In genomic region chrII:4769096-4769495, ce11 we compare ENCODE assay signal across 5 worm cellular contexts.
A peak's percentile ranks its signal among the peaks of the same experiment; 100 is the strongest.
TF ChIP-seq lines count a peak whose summit lies in the region.

No protein-coding gene starts in this region.

TF ChIP-seq in whole organism, L1 larva, 84 proteins besides CTCF, POLR2A, EP300 and RAD21 (continues in another document):
- TF ChIP-seq efl-3 (GFP tag; optimal IDR thresholded peaks at IDR 0.05; lab: Kevin White, UChicago) (no peak), snpc-4 (tag; optimal IDR thresholded peaks at IDR 0.05; lab: Kevin White, UChicago) (no peak), nhr-12 (tag; optimal IDR thresholded peaks at IDR 0.05; lab: Kevin White, UChicago) (no peak), fkh-4 (tag; optimal IDR thresholded peaks at IDR 0.05; lab: Kevin White, UChicago; ENCODE audit: borderline replicate concordance) (no peak), nhr-85 (tag; lab: Kevin White, UChicago) (peak; percentile 75), unc-98 (GFP tag; IDR thresholded peaks at IDR 0.05; lab: Robert Waterston, UW) (no peak), C34B4.2 (tag; optimal IDR thresholded peaks at IDR 0.05; lab: Kevin White, UChicago) (no peak), C04F5.9 (tag; optimal IDR thresholded peaks at IDR 0.05; lab: Kevin White, UChicago) (no peak), lin-13 (GFP tag; optimal IDR thresholded peaks at IDR 0.05; lab: Kevin White, UChicago) (no peak), lin-14 (GFP tag; optimal IDR thresholded peaks at IDR 0.05; lab: Kevin White, UChicago) (peak; percentile 30), C16A3.4 (tag; optimal IDR thresholded peaks at IDR 0.05; lab: Kevin White, UChicago) (peak; percentile 30), nhr-47 (tag; optimal IDR thresholded peaks at IDR 0.05; lab: Kevin White, UChicago) (no peak), tlp-1 (tag; optimal IDR thresholded peaks at IDR 0.05; lab: Kevin White, UChicago) (no peak), sup-37 (GFP tag; optimal IDR thresholded peaks at IDR 0.05; lab: Kevin White, UChicago) (no peak), elt-2 (tag; optimal IDR thresholded peaks at IDR 0.05; lab: Kevin White, UChicago) (peak; percentile 91), egl-13 (tag; optimal IDR thresholded peaks at IDR 0.05; lab: Kevin White, UChicago) (no peak), alr-1 (tag; optimal IDR thresholded peaks at IDR 0.05; lab: Kevin White, UChicago; ENCODE audit: borderline replicate concordance) (no peak), nhr-20 (tag; optimal IDR thresholded peaks at IDR 0.05; lab: Kevin White, UChicago) (peak; percentile 39), lin-35 (GFP tag; optimal IDR thresholded peaks at IDR 0.05; lab: Kevin White, UChicago) (peak in 1 of 2 experiments; percentile 42)

TF ChIP-seq in whole organism, L2 larva, 48 proteins besides CTCF, POLR2A, EP300 and RAD21:
- TF ChIP-seq sma-3 (GFP tag; optimal IDR thresholded peaks at IDR 0.05; lab: Kevin White, UChicago) (peak; percentile 45), elt-1 (tag; optimal IDR thresholded peaks at IDR 0.05; lab: Kevin White, UChicago) (no peak), mdl-1 (tag; optimal IDR thresholded peaks at IDR 0.05; lab: Kevin White, UChicago) (no peak), fos-1 (tag; optimal IDR thresholded peaks at IDR 0.05; lab: Kevin White, UChicago) (peak; percentile 5), nhr-25 (tag; optimal IDR thresholded peaks at IDR 0.05; lab: Kevin White, UChicago) (peak; percentile 53), sma-9 (GFP tag; optimal IDR thresholded peaks at IDR 0.05; lab: Kevin White, UChicago) (peak; percentile 2), sma-9 (tag; optimal IDR thresholded peaks at IDR 0.05; lab: Kevin White, UChicago) (no peak)

TF ChIP-seq in whole organism, L3 larva, 47 proteins besides CTCF, POLR2A, EP300 and RAD21:
- peak; percentile 59 for TF ChIP-seq nhr-25 (tag; optimal IDR thresholded peaks at IDR 0.05; lab: Kevin White, UChicago)
- TF ChIP-seq elt-1 (tag; optimal IDR thresholded peaks at IDR 0.05; lab: Kevin White, UChicago): no peak
- peak; percentile 46 for TF ChIP-seq pha-4 (tag; optimal IDR thresholded peaks at IDR 0.05; lab: Kevin White, UChicago)
- TF ChIP-seq hmg-11 (tag; optimal IDR thresholded peaks at IDR 0.05; lab: Kevin White, UChicago): no peak
- peak; percentile 39 for TF ChIP-seq jun-1 (tag; optimal IDR thresholded peaks at IDR 0.05; lab: Kevin White, UChicago)
- no peak for TF ChIP-seq ama-1 (optimal IDR thresholded peaks at IDR 0.05; lab: Kevin White, UChicago)
- TF ChIP-seq elt-2 (tag; optimal IDR thresholded peaks at IDR 0.05; lab: Kevin White, UChicago): peak; percentile 87
- no peak for TF ChIP-seq zag-1 (tag; optimal IDR thresholded peaks at IDR 0.05; lab: Kevin White, UChicago)
- TF ChIP-seq ztf-11 (tag; optimal IDR thresholded peaks at IDR 0.05; lab: Kevin White, UChicago): no peak
- peak; percentile 62 for TF ChIP-seq nhr-23 (tag; optimal IDR thresholded peaks at IDR 0.05; lab: Kevin White, UChicago)
TF ChIP-seq in whole organism, L3 larva: peak in this region for 5.

TF ChIP-seq in whole organism, L4 larva, 104 proteins besides CTCF, POLR2A, EP300 and RAD21:
- TF ChIP-seq dmd-6 (GFP tag; IDR thresholded peaks at IDR 0.05; lab: Robert Waterston, UW): peak; percentile 97
- no peak for TF ChIP-seq lim-7 (GFP tag; IDR thresholded peaks at IDR 0.05; lab: Robert Waterston, UW)
- TF ChIP-seq nhr-28 (tag; optimal IDR thresholded peaks at IDR 0.05; lab: Kevin White, UChicago): peak; percentile 79
- peak in 1 of 2 experiments; percentile 62 for TF ChIP-seq mdl-1 (tag; optimal IDR thresholded peaks at IDR 0.05; lab: Kevin White, UChicago)
- TF ChIP-seq cey-2 (tag; optimal IDR thresholded peaks at IDR 0.05; lab: Kevin White, UChicago; ENCODE audit: borderline replicate concordance, insufficient read depth): no peak
- TF ChIP-seq tra-1 (GFP tag; IDR thresholded peaks at IDR 0.05; lab: Robert Waterston, UW): peak; percentile 80; the same call in 1 of the 2 replicates
- peak; percentile 61 for TF ChIP-seq nhr-102 (tag; optimal IDR thresholded peaks at IDR 0.05; lab: Kevin White, UChicago)
- peak in 1 of 2 experiments; percentile 5 for TF ChIP-seq lsy-2 (tag; optimal IDR thresholded peaks at IDR 0.05; lab: Kevin White, UChicago)
- TF ChIP-seq hif-1 (tag; optimal IDR thresholded peaks at IDR 0.05; lab: Kevin White, UChicago): no peak
- TF ChIP-seq T20F7.1 (GFP tag; optimal IDR thresholded peaks at IDR 0.05; lab: Kevin White, UChicago): peak; percentile 42
- peak; percentile 84 for TF ChIP-seq dve-1 (tag; optimal IDR thresholded peaks at IDR 0.05; lab: Kevin White, UChicago; ENCODE audit: insufficient read depth)
- peak; percentile 91 for TF ChIP-seq php-3 (GFP tag; IDR thresholded peaks at IDR 0.05; lab: Robert Waterston, UW)
- TF ChIP-seq lin-1 (GFP tag; IDR thresholded peaks at IDR 0.05; lab: Robert Waterston, UW): peak; percentile 87
- peak; percentile 44 for TF ChIP-seq nhr-77 (tag; optimal IDR thresholded peaks at IDR 0.05; lab: Kevin White, UChicago)
- no peak for TF ChIP-seq pha-4 (GFP tag; IDR thresholded peaks at IDR 0.05; lab: Robert Waterston, UW)
- TF ChIP-seq pha-4 (tag; optimal IDR thresholded peaks at IDR 0.05; lab: Kevin White, UChicago): no peak
- TF ChIP-seq hlh-11 (tag; optimal IDR thresholded peaks at IDR 0.05; lab: Kevin White, UChicago): peak; percentile 73
- TF ChIP-seq daf-12 (tag; optimal IDR thresholded peaks at IDR 0.05; lab: Kevin White, UChicago): no peak
- TF ChIP-seq hlh-30 (tag; optimal IDR thresholded peaks at IDR 0.05; lab: Kevin White, UChicago; ENCODE audit: insufficient read depth): peak; percentile 59
- TF ChIP-seq ces-1 (GFP tag; optimal IDR thresholded peaks at IDR 0.05; lab: Kevin White, UChicago): no peak
- TF ChIP-seq daf-16 (GFP tag; optimal IDR thresholded peaks at IDR 0.05; lab: Kevin White, UChicago): peak in 1 of 2 experiments; percentile 53
- peak; percentile 96 for TF ChIP-seq daf-16 (tag; optimal IDR thresholded peaks at IDR 0.05; lab: Kevin White, UChicago)
- peak; percentile 25 for TF ChIP-seq nhr-48 (tag; optimal IDR thresholded peaks at IDR 0.05; lab: Kevin White, UChicago)

TF ChIP-seq in whole organism, young adult, 124 proteins besides CTCF, POLR2A, EP300 and RAD21 (continues in another document):
- TF ChIP-seq nhr-120 (GFP tag; IDR thresholded peaks at IDR 0.05; lab: Robert Waterston, UW): no peak
- TF ChIP-seq hsf-1 (GFP tag; IDR thresholded peaks at IDR 0.05; lab: Robert Waterston, UW): no peak
- no peak for TF ChIP-seq attf-5 (GFP tag; optimal IDR thresholded peaks at IDR 0.05; lab: Kevin White, UChicago)
- TF ChIP-seq tbp1 (GFP tag; optimal IDR thresholded peaks at IDR 0.05; lab: Kevin White, UChicago): peak; percentile 34
- no peak for TF ChIP-seq gei-17 (GFP tag; optimal IDR thresholded peaks at IDR 0.05; lab: Kevin White, UChicago)
- no peak for TF ChIP-seq cebp-1 (GFP tag; IDR thresholded peaks at IDR 0.05; lab: Robert Waterston, UW)
- no peak for TF ChIP-seq cebp-1 (tag; optimal IDR thresholded peaks at IDR 0.05; lab: Kevin White, UChicago)
- TF ChIP-seq D2030.7 (GFP tag; IDR thresholded peaks at IDR 0.05; lab: Robert Waterston, UW): no peak
- TF ChIP-seq xnd-1 (tag; optimal IDR thresholded peaks at IDR 0.05; lab: Kevin White, UChicago): no peak
- TF ChIP-seq nhr-80 (tag; optimal IDR thresholded peaks at IDR 0.05; lab: Kevin White, UChicago): peak; percentile 85
- no peak for TF ChIP-seq dpl-1 (GFP tag; optimal IDR thresholded peaks at IDR 0.05; lab: Kevin White, UChicago)
- TF ChIP-seq F22D6.2 (tag; optimal IDR thresholded peaks at IDR 0.05; lab: Kevin White, UChicago): no peak
- TF ChIP-seq B0035.1 (tag; optimal IDR thresholded peaks at IDR 0.05; lab: Kevin White, UChicago): no peak
- TF ChIP-seq T07F8.4 (tag; optimal IDR thresholded peaks at IDR 0.05; lab: Kevin White, UChicago): no peak
- TF ChIP-seq hlh-26 (GFP tag; conservative IDR thresholded peaks at IDR 0.05; lab: Robert Waterston, UW): no peak
- no peak for TF ChIP-seq him-1 (tag; optimal IDR thresholded peaks at IDR 0.05; lab: Kevin White, UChicago)
- TF ChIP-seq mxl-1 (tag; optimal IDR thresholded peaks at IDR 0.05; lab: Kevin White, UChicago): no peak
- no peak for TF ChIP-seq snpc-1.1 (tag; optimal IDR thresholded peaks at IDR 0.05; lab: Kevin White, UChicago; ENCODE audit: insufficient read depth)
- no peak for TF ChIP-seq let-526 (GFP tag; IDR thresholded peaks at IDR 0.05; lab: Robert Waterston, UW)
- no peak for TF ChIP-seq madf-3 (GFP tag; IDR thresholded peaks at IDR 0.05; lab: Robert Waterston, UW)
- no peak for TF ChIP-seq bed-2 (GFP tag; IDR thresholded peaks at IDR 0.05; lab: Robert Waterston, UW)
- TF ChIP-seq ztf-22 (GFP tag; optimal IDR thresholded peaks at IDR 0.05; lab: Kevin White, UChicago): peak; percentile 54
- no peak for TF ChIP-seq sea-2 (GFP tag; IDR thresholded peaks at IDR 0.05; lab: Robert Waterston, UW)
- TF ChIP-seq attf-3 (GFP tag; conservative IDR thresholded peaks at IDR 0.05; lab: Robert Waterston, UW): no peak
- no peak for TF ChIP-seq zim-3 (tag; optimal IDR thresholded peaks at IDR 0.05; lab: Kevin White, UChicago)
- no peak for TF ChIP-seq K12H6.12 (tag; optimal IDR thresholded peaks at IDR 0.05; lab: Kevin White, UChicago)
- TF ChIP-seq unc-62 (GFP tag; optimal IDR thresholded peaks at IDR 0.05; lab: Kevin White, UChicago): peak; percentile 96
- TF ChIP-seq lin-40 (tag; optimal IDR thresholded peaks at IDR 0.05; lab: Kevin White, UChicago): no peak
- TF ChIP-seq madf-6 (GFP tag; IDR thresholded peaks at IDR 0.05; lab: Robert Waterston, UW): no peak
- peak; percentile 76 for TF ChIP-seq ets-4 (GFP tag; optimal IDR thresholded peaks at IDR 0.05; lab: Kevin White, UChicago)
- no peak for TF ChIP-seq lin-54 (GFP tag; optimal IDR thresholded peaks at IDR 0.05; lab: Kevin White, UChicago)
- no peak for TF ChIP-seq madf-8 (GFP tag; conservative IDR thresholded peaks at IDR 0.05; lab: Robert Waterston, UW)
- TF ChIP-seq lsl-1 (GFP tag; optimal IDR thresholded peaks at IDR 0.05; lab: Kevin White, UChicago): no peak
- TF ChIP-seq ztf-6 (GFP tag; IDR thresholded peaks at IDR 0.05; lab: Robert Waterston, UW): no peak
- no peak for TF ChIP-seq K11D2.4 (GFP tag; IDR thresholded peaks at IDR 0.05; lab: Robert Waterston, UW)
- TF ChIP-seq mes-4 (tag; optimal IDR thresholded peaks at IDR 0.05; lab: Kevin White, UChicago): no peak
- TF ChIP-seq Y56A3A.18 (GFP tag; IDR thresholded peaks at IDR 0.05; lab: Robert Waterston, UW): no peak
- TF ChIP-seq atf-7 (tag; optimal IDR thresholded peaks at IDR 0.05; lab: Kevin White, UChicago): peak; percentile 51
- peak; percentile 9 to 38 for TF ChIP-seq let-607 (tag; optimal IDR thresholded peaks at IDR 0.05; lab: Kevin White, UChicago)
- TF ChIP-seq C06A6.2 (GFP tag; conservative IDR thresholded peaks at IDR 0.05; lab: Robert Waterston, UW): no peak
- TF ChIP-seq ztf-26 (tag; optimal IDR thresholded peaks at IDR 0.05; lab: Kevin White, UChicago): no peak
- TF ChIP-seq F37B4.10 (GFP tag; IDR thresholded peaks at IDR 0.05; lab: Robert Waterston, UW): no peak
- no peak for TF ChIP-seq ceh-79 (tag; optimal IDR thresholded peaks at IDR 0.05; lab: Kevin White, UChicago)
